Fruit fly (Drosophila melanogaster) whole organism, embryonic: ENCODE measurements around the gene RpL32.

Experiments
- CG10147 ChIP-seq: fragments of 200-800 bp; sonication (Bioruptor generic); optimal IDR thresholded peaks from 2 replicates; lab custom pipeline; 2019; ENCODE audit warnings: missing biosample characterization, mild to moderate bottlenecking, missing genetic modification characterization, moderate library complexity
- CG12219 ChIP-seq: fragments of 200-800 bp; sonication (Bioruptor generic); optimal IDR thresholded peaks from 3 replicates; lab custom pipeline; 2018; ENCODE audit warnings: missing biosample characterization, mild to moderate bottlenecking, missing genetic modification characterization
- CG12236 ChIP-seq: fragments of 200-800 bp; sonication (Bioruptor generic); optimal IDR thresholded peaks from 2 replicates; lab custom pipeline; 2016; ENCODE audit warnings: missing biosample characterization, missing genetic modification characterization
- CG1233 ChIP-seq: fragments of 200-800 bp; sonication (Bioruptor generic); optimal IDR thresholded peaks from 4 replicates; lab custom pipeline; 2018; ENCODE audit warnings: missing biosample characterization, mild to moderate bottlenecking, missing genetic modification characterization
- CG13775 ChIP-seq: fragments of 200-800 bp; sonication (Bioruptor generic); optimal IDR thresholded peaks from 3 replicates; lab custom pipeline; 2017; ENCODE audit warnings: missing biosample characterization, mild to moderate bottlenecking, missing genetic modification characterization
- CG14441 ChIP-seq: fragments of 200-800 bp; sonication (Bioruptor generic); IDR thresholded peaks from 2 replicates; pipeline ENCODE4 v1.3.6; 2022; ENCODE audit warnings: missing biosample characterization, missing genetic modification characterization
- CG17359 ChIP-seq: fragments of 200-800 bp; sonication (Bioruptor generic); optimal IDR thresholded peaks from 3 replicates; lab custom pipeline; 2018; ENCODE audit warnings: missing biosample characterization, mild to moderate bottlenecking, missing genetic modification characterization, moderate library complexity
- CG2116 ChIP-seq: fragments of 200-800 bp; sonication (Bioruptor generic); optimal IDR thresholded peaks from 3 replicates; lab custom pipeline; 2018; ENCODE audit warnings: missing biosample characterization, mild to moderate bottlenecking, missing genetic modification characterization
- CG31365 ChIP-seq: fragments of 200-800 bp; sonication (Bioruptor generic); optimal IDR thresholded peaks from 2 replicates; lab custom pipeline; 2018; ENCODE audit warnings: missing biosample characterization, mild to moderate bottlenecking, missing genetic modification characterization
- CG32767 ChIP-seq: fragments of 200-800 bp; sonication (Bioruptor generic); IDR thresholded peaks from 2 replicates; pipeline ENCODE4 v1.3.6; 2022; ENCODE audit warnings: missing biosample characterization, missing genetic modification characterization
- CG3838 ChIP-seq: fragments of 200-800 bp; sonication (Bioruptor generic); optimal IDR thresholded peaks from 3 replicates; lab custom pipeline; 2016; ENCODE audit warnings: missing biosample characterization, missing genetic modification characterization
- CG7839 ChIP-seq: fragments of 200-800 bp; sonication (Bioruptor generic); optimal IDR thresholded peaks from 3 replicates; lab custom pipeline; 2018; ENCODE audit warnings: missing biosample characterization, mild to moderate bottlenecking, missing genetic modification characterization, moderate library complexity
- CG7963 ChIP-seq: fragments of 200-800 bp; sonication (Bioruptor generic); IDR thresholded peaks from 3 replicates; pipeline ENCODE4 v1.3.6; 2022; ENCODE audit warnings: missing biosample characterization, missing genetic modification characterization; ENCODE audit not compliant: partially characterized antibody
- CG7987 ChIP-seq: fragments of 200-800 bp; sonication (Bioruptor generic); optimal IDR thresholded peaks from 2 replicates; lab custom pipeline; 2018; ENCODE audit warnings: missing biosample characterization, mild to moderate bottlenecking, missing genetic modification characterization, moderate library complexity
- CG8089 ChIP-seq: fragments of 200-800 bp; sonication (Bioruptor generic); optimal IDR thresholded peaks from 3 replicates; lab custom pipeline; 2016; ENCODE audit warnings: missing biosample characterization, missing genetic modification characterization
- CG8765 ChIP-seq: fragments of 200-800 bp; sonication (Bioruptor generic); IDR thresholded peaks from 2 replicates; pipeline ENCODE4 v1.3.6; 2022; ENCODE audit warnings: missing biosample characterization, missing genetic modification characterization
- CG9876 ChIP-seq: fragments of 200-800 bp; sonication (Bioruptor generic); optimal IDR thresholded peaks from 2 replicates; lab custom pipeline; 2016; ENCODE audit warnings: missing biosample characterization, missing genetic modification characterization
- Drgx ChIP-seq: fragments of 200-800 bp; sonication (Bioruptor generic); IDR thresholded peaks from 2 replicates; pipeline ENCODE4 v1.3.6; 2022; ENCODE audit warnings: missing biosample characterization, missing genetic modification characterization
- ERR ChIP-seq: fragments of 200-800 bp; sonication (Bioruptor generic); optimal IDR thresholded peaks from 2 replicates; lab custom pipeline; 2016; ENCODE audit warnings: missing biosample characterization, missing genetic modification characterization
- Hr39 ChIP-seq: fragments of >200 bp; optimal IDR thresholded peaks from 2 replicates; lab custom pipeline; 2017
- Jarid2 ChIP-seq: fragments of 200-800 bp; sonication (Bioruptor generic); optimal IDR thresholded peaks from 3 replicates; lab custom pipeline; 2017; ENCODE audit warnings: mild to moderate bottlenecking, missing biosample characterization, missing genetic modification reagents, missing genetic modification characterization
- Mad ChIP-seq: fragments of 200-800 bp; sonication (Bioruptor generic); optimal IDR thresholded peaks from 2 replicates; lab custom pipeline; 2016; ENCODE audit warnings: missing biosample characterization, missing genetic modification characterization
- Meics ChIP-seq: fragments of 200-800 bp; sonication (Bioruptor generic); optimal IDR thresholded peaks from 2 replicates; lab custom pipeline; 2017; ENCODE audit warnings: missing biosample characterization, mild to moderate bottlenecking, missing genetic modification characterization
- Myb ChIP-seq: fragments of 200-800 bp; sonication (Bioruptor generic); optimal IDR thresholded peaks from 2 replicates; lab custom pipeline; 2016; ENCODE audit warnings: missing biosample characterization, missing genetic modification characterization
- NC2β ChIP-seq: fragments of 200-800 bp; sonication (Bioruptor generic); optimal IDR thresholded peaks from 2 replicates; lab custom pipeline; 2016; ENCODE audit warnings: missing biosample characterization, missing genetic modification characterization
- NK7.1 ChIP-seq: fragments of 200-800 bp; sonication (Bioruptor generic); optimal IDR thresholded peaks from 3 replicates; lab custom pipeline; 2016; ENCODE audit warnings: missing biosample characterization, missing genetic modification characterization
- Sry-δ ChIP-seq: fragments of 200-800 bp; sonication (Bioruptor generic); optimal IDR thresholded peaks from 2 replicates; lab custom pipeline; 2016; ENCODE audit warnings: missing biosample characterization, missing genetic modification characterization
- Trl ChIP-seq, 3 experiments: fragments of >200 bp in 2 of 3; fragments of 200-800 bp in 1 of 3; sonication (Bioruptor generic) in 1 of 3; optimal IDR thresholded peaks; 2 replicates in 1 of 3; 3 replicates in 2 of 3; lab custom pipeline; 2016 to 2017; ENCODE audit warnings: missing biosample characterization in 1 of 3, missing genetic modification characterization in 1 of 3
- ac ChIP-seq: fragments of 200-800 bp; sonication (Bioruptor generic); optimal IDR thresholded peaks from 3 replicates; lab custom pipeline; 2017; ENCODE audit warnings: missing biosample characterization, mild to moderate bottlenecking, missing genetic modification characterization
- ato ChIP-seq: fragments of 200-800 bp; sonication (Bioruptor generic); IDR thresholded peaks from 2 replicates; pipeline ENCODE4 v1.3.6; 2022; ENCODE audit warnings: missing biosample characterization, missing genetic modification characterization; ENCODE audit not compliant: partially characterized antibody
- bcd ChIP-seq: fragments of 200-800 bp; sonication (Bioruptor generic); optimal IDR thresholded peaks from 2 replicates; lab custom pipeline; 2017; ENCODE audit warnings: missing biosample characterization, mild to moderate bottlenecking, missing genetic modification characterization
- bsh ChIP-seq, 2 experiments: fragments of 200-800 bp; sonication (Bioruptor generic); optimal IDR thresholded peaks; 2 replicates each; lab custom pipeline; 2017 to 2018; ENCODE audit warnings: mild to moderate bottlenecking in 2 of 2, missing biosample characterization in 2 of 2, missing genetic modification characterization in 2 of 2, moderate library complexity in 1 of 2
- chif ChIP-seq, 2 experiments: fragments of 200-800 bp; sonication (Bioruptor generic); optimal IDR thresholded peaks; 3 replicates each; lab custom pipeline; 2016; ENCODE audit warnings: missing biosample characterization in 2 of 2, missing genetic modification characterization in 2 of 2
- chinmo ChIP-seq: fragments of 200-800 bp; sonication (Bioruptor generic); IDR thresholded peaks from 4 replicates; pipeline ENCODE4 v1.3.6; 2022; ENCODE audit warnings: missing biosample characterization, missing genetic modification characterization; ENCODE audit not compliant: partially characterized antibody
- eyg ChIP-seq: fragments of 200-800 bp; sonication (Bioruptor generic); optimal IDR thresholded peaks from 3 replicates; lab custom pipeline; 2016; ENCODE audit warnings: missing biosample characterization, missing genetic modification characterization
- fd3F ChIP-seq: fragments of 200-800 bp; sonication (Bioruptor generic); optimal IDR thresholded peaks from 2 replicates; lab custom pipeline; 2018; ENCODE audit warnings: missing biosample characterization, mild to moderate bottlenecking, missing genetic modification characterization, moderate library complexity
- hkb ChIP-seq, 2 experiments: fragments of 200-800 bp in 1 of 2; fragments of >200 bp in 1 of 2; sonication (Bioruptor generic) in 1 of 2; IDR thresholded peaks in 1 of 2; optimal IDR thresholded peaks in 1 of 2; 2 replicates each; pipeline versions ENCODE4 v1.3.6 to Lab custom; 2017 to 2022; ENCODE audit warnings: missing biosample characterization in 1 of 2, missing genetic modification characterization in 1 of 2
- jing ChIP-seq: fragments of 200-800 bp; sonication (Bioruptor generic); optimal IDR thresholded peaks from 2 replicates; lab custom pipeline; 2018; ENCODE audit warnings: missing biosample characterization, mild to moderate bottlenecking, missing genetic modification characterization
- kah ChIP-seq: fragments of 200-800 bp; sonication (Bioruptor generic); optimal IDR thresholded peaks from 2 replicates; lab custom pipeline; 2018; ENCODE audit warnings: missing biosample characterization, mild to moderate bottlenecking, missing genetic modification characterization
- ken ChIP-seq: fragments of 200-800 bp; sonication (Bioruptor generic); IDR thresholded peaks from 3 replicates; pipeline ENCODE4 v1.3.6; 2022; ENCODE audit warnings: missing biosample characterization, missing genetic modification characterization
- lab ChIP-seq: fragments of 200-800 bp; sonication (Bioruptor generic); optimal IDR thresholded peaks from 3 replicates; lab custom pipeline; 2017; ENCODE audit warnings: missing biosample characterization, missing genetic modification characterization, mild to moderate bottlenecking, moderate library complexity, missing genetic modification reagents
- lbe ChIP-seq: fragments of 200-800 bp; sonication (Bioruptor generic); optimal IDR thresholded peaks from 2 replicates; lab custom pipeline; 2016; ENCODE audit warnings: missing biosample characterization, mild to moderate bottlenecking, missing genetic modification characterization
- nerfin-2 ChIP-seq: fragments of 200-800 bp; sonication (Bioruptor generic); IDR thresholded peaks from 2 replicates; pipeline ENCODE4 v1.3.6; 2022; ENCODE audit warnings: missing biosample characterization, missing genetic modification characterization; ENCODE audit not compliant: partially characterized antibody
- pho ChIP-seq: fragments of 200-800 bp; sonication (Bioruptor generic); optimal IDR thresholded peaks from 2 replicates; lab custom pipeline; 2016; ENCODE audit warnings: missing biosample characterization, missing genetic modification characterization
- run ChIP-seq: fragments of 200-800 bp; sonication (Bioruptor generic); optimal IDR thresholded peaks from 3 replicates; lab custom pipeline; 2018; ENCODE audit warnings: missing biosample characterization, mild to moderate bottlenecking, missing genetic modification characterization
- schlank ChIP-seq: fragments of 200-800 bp; sonication (Bioruptor generic); optimal IDR thresholded peaks from 2 replicates; lab custom pipeline; 2018; ENCODE audit warnings: missing biosample characterization, mild to moderate bottlenecking, missing genetic modification characterization
- shn ChIP-seq: fragments of 200-800 bp; sonication (Bioruptor generic); optimal IDR thresholded peaks from 3 replicates; lab custom pipeline; 2016; ENCODE audit warnings: missing biosample characterization, missing genetic modification characterization
- slp2 ChIP-seq: fragments of 200-800 bp; sonication (Bioruptor generic); optimal IDR thresholded peaks from 2 replicates; lab custom pipeline; 2016; ENCODE audit warnings: missing biosample characterization, missing genetic modification characterization
- sqz ChIP-seq: fragments of 200-800 bp; sonication (Bioruptor generic); optimal IDR thresholded peaks from 3 replicates; lab custom pipeline; 2018; ENCODE audit warnings: missing biosample characterization, mild to moderate bottlenecking, missing genetic modification characterization

Gene RpL32

dm6 chr3R:30014977-30015514, 30.9 kb downstream of the RpL32 start, which contains the start of gene CG7920 (continued):
- TF ChIP-seq ac (GFP tag; lab: Kevin White, UChicago) (no peak), chinmo (peak; percentile 76; the same call in 2 of the 4 replicates), hkb (optimal IDR thresholded peaks at IDR 0.05; lab: Kevin White, UChicago) (no peak), hkb (GFP tag; IDR thresholded peaks at IDR 0.05; lab: Robert Waterston, UW) (peak; percentile 33), Mad (GFP tag; lab: Kevin White, UChicago) (no peak), ERR (GFP tag; lab: Kevin White, UChicago) (no peak), bsh (GFP tag; optimal IDR thresholded peaks at IDR 0.05; lab: Kevin White, UChicago) (peak in 1 of 2 experiments; percentile 14), CG7839 (tag; lab: Kevin White, UChicago) (no peak), Hr39 (no peak), kah (GFP tag; lab: Kevin White, UChicago) (no peak), schlank (tag; lab: Kevin White, UChicago) (no peak), nerfin-2 (peak; percentile 55), ken (GFP tag; lab: Robert Waterston, UW) (no peak), CG2116 (peak; percentile 75), eyg (GFP tag; lab: Kevin White, UChicago) (peak; percentile 34), CG13775 (GFP tag; lab: Kevin White, UChicago) (no peak), Jarid2 (GFP tag; lab: Kevin White, UChicago) (peak; percentile 83), Meics (peak; percentile 14), CG8089 (GFP tag; lab: Kevin White, UChicago) (no peak), NC2β (no peak), CG10147 (peak; percentile 43), CG12219 (GFP tag; lab: Kevin White, UChicago) (no peak), Myb (peak; percentile 79), CG12236 (GFP tag; lab: Kevin White, UChicago) (no peak), chif (GFP tag; optimal IDR thresholded peaks at IDR 0.05; lab: Kevin White, UChicago) (no peak), CG7963 (GFP tag; lab: Robert Waterston, UW) (peak; percentile 30; the same call in 1 of the 3 replicates), CG14441 (GFP tag; lab: Robert Waterston, UW) (no peak), CG1233 (GFP tag; lab: Kevin White, UChicago) (no peak), lab (peak; percentile 49), NK7.1 (GFP tag; lab: Kevin White, UChicago) (no peak), Trl (optimal IDR thresholded peaks at IDR 0.05; lab: Kevin White, UChicago) (no peak), Trl (GFP tag; optimal IDR thresholded peaks at IDR 0.05; lab: Kevin White, UChicago) (no peak), fd3F (GFP tag; lab: Kevin White, UChicago) (no peak), Drgx (GFP tag; lab: Robert Waterston, UW) (peak; percentile 50; the same call in 1 of the 2 replicates), run (tag; lab: Kevin White, UChicago) (no peak), CG17359 (tag; lab: Kevin White, UChicago) (no peak), CG7987 (GFP tag; lab: Kevin White, UChicago) (peak; percentile 0), lbe (GFP tag; lab: Kevin White, UChicago) (peak; percentile 55), ato (GFP tag; lab: Robert Waterston, UW) (peak; percentile 61; the same call in 1 of the 2 replicates), jing (GFP tag; lab: Kevin White, UChicago) (no peak), CG8765 (GFP tag; lab: Robert Waterston, UW) (no peak), CG3838 (no peak), CG32767 (no peak), Sry-δ (GFP tag; lab: Kevin White, UChicago) (peak; percentile 74), slp2 (GFP tag; lab: Kevin White, UChicago) (no peak), pho (GFP tag; lab: Kevin White, UChicago) (peak; percentile 46), bcd (no peak), CG9876 (no peak), sqz (GFP tag; lab: Kevin White, UChicago) (no peak), CG31365 (tag; lab: Kevin White, UChicago) (no peak), shn (GFP tag; lab: Kevin White, UChicago) (no peak)
